Fruit fly (Drosophila melanogaster): Measurements from ENCODE around the gene CG7084.

dm6 chr3R:22260675-22261461 is 37.7 kb upstream of the CG7084 start:
- TF ChIP-seq psq (optimal IDR thresholded peaks at IDR 0.05) (no peak), Dll (optimal IDR thresholded peaks at IDR 0.05) (no peak), EcR (GFP tag; optimal IDR thresholded peaks at IDR 0.05) (no peak), pan (optimal IDR thresholded peaks at IDR 0.05) (no peak), CG8478 (optimal IDR thresholded peaks at IDR 0.05) (no peak), usp (GFP tag; optimal IDR thresholded peaks at IDR 0.05) (no peak)

Measured in whole organism.